Fruit fly (Drosophila melanogaster) whole organism, embryonic: Measurements from ENCODE around the gene CG18473.

ENCODE experiments used
- ATbp ChIP-seq: fragments of 200-800 bp; sonication (Bioruptor generic); optimal IDR thresholded peaks from 2 replicates; lab custom pipeline; 2017; ENCODE audit warnings: missing biosample characterization, mild to moderate bottlenecking, missing genetic modification characterization, missing genetic modification reagents
- CG10147 ChIP-seq: fragments of 200-800 bp; sonication (Bioruptor generic); optimal IDR thresholded peaks from 2 replicates; lab custom pipeline; 2019; ENCODE audit warnings: missing biosample characterization, mild to moderate bottlenecking, missing genetic modification characterization, moderate library complexity
- CG10431 ChIP-seq: fragments of 200-800 bp; sonication (Bioruptor generic); optimal IDR thresholded peaks from 3 replicates; lab custom pipeline; 2018; ENCODE audit warnings: missing biosample characterization, mild to moderate bottlenecking, missing genetic modification characterization
- CG10543 ChIP-seq: fragments of 200-800 bp; sonication (Bioruptor generic); optimal IDR thresholded peaks from 3 replicates; lab custom pipeline; 2017; ENCODE audit warnings: missing biosample characterization, mild to moderate bottlenecking, missing genetic modification characterization, moderate library complexity
- CG11695 ChIP-seq: fragments of 200-800 bp; sonication (Bioruptor generic); IDR thresholded peaks from 3 replicates; pipeline ENCODE4 v1.3.6; 2022; ENCODE audit warnings: missing biosample characterization, missing genetic modification characterization
- CG12155 ChIP-seq: fragments of 200-800 bp; sonication (Bioruptor generic); optimal IDR thresholded peaks from 3 replicates; lab custom pipeline; 2016; ENCODE audit warnings: missing biosample characterization, missing genetic modification characterization
- CG12769 ChIP-seq: fragments of 200-800 bp; sonication (Bioruptor generic); optimal IDR thresholded peaks from 2 replicates; lab custom pipeline; 2019; ENCODE audit warnings: missing biosample characterization, mild to moderate bottlenecking, missing genetic modification characterization, moderate library complexity
- CG13424 ChIP-seq: fragments of 200-800 bp; sonication (Bioruptor generic); optimal IDR thresholded peaks from 2 replicates; lab custom pipeline; 2019; ENCODE audit warnings: missing biosample characterization, mild to moderate bottlenecking, missing genetic modification characterization, moderate library complexity
- CG1529 ChIP-seq: fragments of 200-800 bp; sonication (Bioruptor generic); optimal IDR thresholded peaks from 3 replicates; lab custom pipeline; 2018; ENCODE audit warnings: missing biosample characterization, missing genetic modification characterization
- CG2199 ChIP-seq: fragments of 200-800 bp; sonication (Bioruptor generic); IDR thresholded peaks from 3 replicates; pipeline ENCODE4 v1.3.6; 2022; ENCODE audit warnings: missing biosample characterization, missing genetic modification characterization
- CG2202 ChIP-seq: fragments of 200-800 bp; sonication (Bioruptor generic); optimal IDR thresholded peaks from 2 replicates; lab custom pipeline; 2018; ENCODE audit warnings: missing biosample characterization, mild to moderate bottlenecking, missing genetic modification characterization
- CG2678 ChIP-seq: fragments of 200-800 bp; sonication (Bioruptor generic); optimal IDR thresholded peaks from 3 replicates; lab custom pipeline; 2019; ENCODE audit warnings: missing biosample characterization, mild to moderate bottlenecking, missing genetic modification characterization, moderate library complexity
- CG32532 ChIP-seq: fragments of 200-800 bp; sonication (Bioruptor generic); IDR thresholded peaks from 2 replicates; pipeline ENCODE4 v1.3.6; 2022; ENCODE audit warnings: missing biosample characterization, missing genetic modification characterization
- CG3281 ChIP-seq: fragments of 200-800 bp; sonication (Bioruptor generic); optimal IDR thresholded peaks from 3 replicates; lab custom pipeline; 2017; ENCODE audit warnings: missing biosample characterization, mild to moderate bottlenecking, missing genetic modification characterization
- CG4328 ChIP-seq: fragments of 200-800 bp; sonication (Bioruptor generic); optimal IDR thresholded peaks from 3 replicates; lab custom pipeline; 2017; ENCODE audit warnings: missing biosample characterization, missing genetic modification reagents, missing genetic modification characterization
- CG4424 ChIP-seq: fragments of 200-800 bp; sonication (Bioruptor generic); optimal IDR thresholded peaks from 3 replicates; lab custom pipeline; 2016; ENCODE audit warnings: missing biosample characterization, missing genetic modification characterization
- CG4854 ChIP-seq: fragments of 200-800 bp; sonication (Bioruptor generic); optimal IDR thresholded peaks from 2 replicates; lab custom pipeline; 2016; ENCODE audit warnings: missing biosample characterization, missing genetic modification characterization, inconsistent platforms
- CG6683 ChIP-seq: fragments of 200-800 bp; sonication (Bioruptor generic); optimal IDR thresholded peaks from 2 replicates; lab custom pipeline; 2017; ENCODE audit warnings: missing biosample characterization, mild to moderate bottlenecking, missing genetic modification characterization, missing genetic modification reagents
- CG6813 ChIP-seq: fragments of 200-800 bp; sonication (Bioruptor generic); optimal IDR thresholded peaks from 2 replicates; lab custom pipeline; 2017; ENCODE audit warnings: missing biosample characterization, missing genetic modification characterization, mild to moderate bottlenecking, moderate library complexity, missing genetic modification reagents
- CG7928 ChIP-seq: fragments of 200-800 bp; sonication (Bioruptor generic); optimal IDR thresholded peaks from 2 replicates; lab custom pipeline; 2017; ENCODE audit warnings: missing biosample characterization, mild to moderate bottlenecking, missing genetic modification characterization
- CG8290 ChIP-seq, 3 experiments: fragments of 200-800 bp; sonication (Bioruptor generic); optimal IDR thresholded peaks; 2 replicates each; lab custom pipeline; 2016 to 2019; ENCODE audit warnings: missing biosample characterization in 3 of 3, missing genetic modification characterization in 3 of 3, mild to moderate bottlenecking in 2 of 3, moderate library complexity in 1 of 3
- E2f2 ChIP-seq: fragments of 200-800 bp; sonication (Bioruptor generic); IDR thresholded peaks from 2 replicates; pipeline ENCODE4 v1.3.6; 2022; ENCODE audit warnings: missing biosample characterization, missing genetic modification characterization
- Ets97D ChIP-seq: fragments of 200-800 bp; sonication (Bioruptor generic); optimal IDR thresholded peaks from 3 replicates; lab custom pipeline; 2016; ENCODE audit warnings: missing biosample characterization, missing genetic modification characterization
- HLHmδ ChIP-seq: fragments of 200-800 bp; sonication (Bioruptor generic); optimal IDR thresholded peaks from 2 replicates; lab custom pipeline; 2018; ENCODE audit warnings: missing biosample characterization, mild to moderate bottlenecking, missing genetic modification characterization, moderate library complexity
- Hand ChIP-seq: fragments of 200-800 bp; sonication (Bioruptor generic); optimal IDR thresholded peaks from 2 replicates; lab custom pipeline; 2017; ENCODE audit warnings: mild to moderate bottlenecking, missing biosample characterization, missing genetic modification reagents, missing genetic modification characterization
- Oli ChIP-seq: fragments of 200-800 bp; sonication (Bioruptor generic); optimal IDR thresholded peaks from 2 replicates; lab custom pipeline; 2018; ENCODE audit warnings: missing biosample characterization, mild to moderate bottlenecking, missing genetic modification characterization, moderate library complexity
- Optix ChIP-seq: fragments of 200-800 bp; sonication (Bioruptor generic); IDR thresholded peaks from 3 replicates; pipeline ENCODE4 v1.3.6; 2022; ENCODE audit warnings: missing biosample characterization, missing genetic modification characterization
- Rx ChIP-seq: fragments of 200-800 bp; sonication (Bioruptor generic); IDR thresholded peaks from 2 replicates; pipeline ENCODE4 v1.3.6; 2022; ENCODE audit warnings: missing biosample characterization, missing genetic modification characterization
- Sox100B ChIP-seq: fragments of 200-800 bp; sonication (Bioruptor generic); optimal IDR thresholded peaks from 3 replicates; lab custom pipeline; 2018; ENCODE audit warnings: missing biosample characterization, mild to moderate bottlenecking, missing genetic modification characterization
- Xbp1 ChIP-seq: fragments of 200-800 bp; sonication (Bioruptor generic); optimal IDR thresholded peaks from 3 replicates; lab custom pipeline; 2016; ENCODE audit warnings: missing biosample characterization, mild to moderate bottlenecking, missing genetic modification characterization
- ap ChIP-seq: fragments of 200-800 bp; sonication (Bioruptor generic); IDR thresholded peaks from 2 replicates; pipeline ENCODE4 v1.3.6; 2022; ENCODE audit warnings: missing biosample characterization, missing genetic modification characterization
- dpn ChIP-seq, 2 experiments: fragments of 200-800 bp; sonication (Bioruptor generic); optimal IDR thresholded peaks; 3 replicates each; lab custom pipeline; 2016; ENCODE audit warnings: missing biosample characterization in 2 of 2, missing genetic modification characterization in 2 of 2
- hkb ChIP-seq, 2 experiments: fragments of 200-800 bp in 1 of 2; fragments of >200 bp in 1 of 2; sonication (Bioruptor generic) in 1 of 2; IDR thresholded peaks in 1 of 2; optimal IDR thresholded peaks in 1 of 2; 2 replicates each; pipeline versions ENCODE4 v1.3.6 to Lab custom; 2017 to 2022; ENCODE audit warnings: missing biosample characterization in 1 of 2, missing genetic modification characterization in 1 of 2
- jumu ChIP-seq: fragments of 200-800 bp; sonication (Bioruptor generic); optimal IDR thresholded peaks from 3 replicates; lab custom pipeline; 2016; ENCODE audit warnings: missing biosample characterization, missing genetic modification characterization
- nerfin-1 ChIP-seq: fragments of 200-800 bp; sonication (Bioruptor generic); optimal IDR thresholded peaks from 3 replicates; lab custom pipeline; 2019; ENCODE audit warnings: missing biosample characterization, mild to moderate bottlenecking, missing genetic modification characterization, moderate library complexity
- onecut ChIP-seq: fragments of 200-800 bp; sonication (Bioruptor generic); IDR thresholded peaks from 2 replicates; pipeline ENCODE4 v1.3.6; 2022; ENCODE audit warnings: missing biosample characterization, missing genetic modification characterization
- pho ChIP-seq: fragments of 200-800 bp; sonication (Bioruptor generic); optimal IDR thresholded peaks from 2 replicates; lab custom pipeline; 2016; ENCODE audit warnings: missing biosample characterization, missing genetic modification characterization
- pita ChIP-seq: fragments of 200-800 bp; sonication (Bioruptor generic); optimal IDR thresholded peaks from 2 replicates; lab custom pipeline; 2017; ENCODE audit warnings: missing biosample characterization, mild to moderate bottlenecking, missing genetic modification characterization
- prd ChIP-seq, 3 experiments: fragments of >200 bp in 2 of 3; fragments of 200-800 bp in 1 of 3; sonication (Bioruptor generic) in 1 of 3; optimal IDR thresholded peaks in 2 of 3; IDR thresholded peaks in 1 of 3; 2 replicates in 2 of 3; 3 replicates in 1 of 3; pipeline versions ENCODE4 v1.3.6 to Lab custom; 2017 to 2022; ENCODE audit warnings: missing biosample characterization in 1 of 3, missing genetic modification characterization in 1 of 3
- psq ChIP-seq: fragments of 200-800 bp; sonication (Bioruptor generic); optimal IDR thresholded peaks from 2 replicates; lab custom pipeline; 2017; ENCODE audit warnings: missing biosample characterization, missing genetic modification characterization
- run ChIP-seq: fragments of 200-800 bp; sonication (Bioruptor generic); optimal IDR thresholded peaks from 3 replicates; lab custom pipeline; 2018; ENCODE audit warnings: missing biosample characterization, mild to moderate bottlenecking, missing genetic modification characterization
- slou ChIP-seq: fragments of 200-800 bp; sonication (Bioruptor generic); optimal IDR thresholded peaks from 3 replicates; lab custom pipeline; 2016; ENCODE audit warnings: missing biosample characterization, missing genetic modification characterization
- stwl ChIP-seq: fragments of 200-800 bp; sonication (Bioruptor generic); optimal IDR thresholded peaks from 3 replicates; lab custom pipeline; 2018; ENCODE audit warnings: missing biosample characterization, mild to moderate bottlenecking, missing genetic modification characterization, moderate library complexity
- toy ChIP-seq: fragments of 200-800 bp; sonication (Bioruptor generic); IDR thresholded peaks from 2 replicates; pipeline ENCODE4 v1.3.6; 2022; ENCODE audit warnings: missing biosample characterization, missing genetic modification characterization
- unpg ChIP-seq: fragments of 200-800 bp; sonication (Bioruptor generic); optimal IDR thresholded peaks from 3 replicates; lab custom pipeline; 2018; ENCODE audit warnings: missing biosample characterization, mild to moderate bottlenecking, missing genetic modification characterization, moderate library complexity
- vfl ChIP-seq: fragments of 200-800 bp; sonication (Bioruptor generic); optimal IDR thresholded peaks from 2 replicates; lab custom pipeline; 2016; ENCODE audit warnings: missing biosample characterization, missing genetic modification characterization
- wek ChIP-seq: fragments of 200-800 bp; sonication (Bioruptor generic); optimal IDR thresholded peaks from 3 replicates; lab custom pipeline; 2018; ENCODE audit warnings: missing biosample characterization, mild to moderate bottlenecking, missing genetic modification characterization, moderate library complexity

Gene CG18473

DNA sequence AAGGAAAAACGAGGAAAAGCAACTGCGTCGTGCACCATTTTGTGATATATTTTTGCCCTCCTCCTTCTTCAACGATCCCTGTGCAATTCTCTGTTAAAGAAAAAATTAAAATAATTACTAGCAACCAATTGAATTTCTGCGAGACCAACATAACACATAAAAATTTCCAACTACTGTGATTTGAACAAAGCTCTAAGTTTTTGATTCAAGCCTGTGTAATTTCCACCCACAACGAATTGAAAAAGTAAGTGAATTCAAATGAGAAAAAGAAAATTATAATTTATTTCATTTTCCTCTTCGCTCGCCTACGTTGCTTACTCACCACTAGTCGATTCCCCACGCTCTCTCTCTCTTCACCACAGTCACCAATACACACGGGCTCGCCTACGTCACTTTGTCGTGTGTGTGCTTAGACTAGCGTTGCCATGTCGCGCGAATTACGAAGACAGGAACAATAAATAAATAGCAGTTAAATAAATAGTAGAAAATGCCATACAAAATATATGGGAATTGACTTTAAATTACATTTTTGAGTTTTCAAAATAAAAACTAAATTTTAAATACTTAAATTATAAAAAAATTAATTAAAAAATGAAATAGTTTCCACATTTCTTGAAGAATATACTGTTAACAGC lies 20.7 kb upstream of the CG18473 start:
- peak; percentile 57 for TF ChIP-seq Sox100B (GFP tag; lab: Kevin White, UChicago)
- no peak for TF ChIP-seq toy (GFP tag; lab: Robert Waterston, UW)
- TF ChIP-seq ap (GFP tag; lab: Robert Waterston, UW), result no peak
- peak; percentile 64 for TF ChIP-seq CG13424
- no peak for TF ChIP-seq CG7928 (GFP tag; lab: Kevin White, UChicago)
- peak; percentile 39; the same call in 1 of the 2 replicates for TF ChIP-seq E2f2
- TF ChIP-seq CG3281, result peak; percentile 70
- peak; percentile 36 for TF ChIP-seq vfl (GFP tag; lab: Kevin White, UChicago)
- no peak for TF ChIP-seq prd (optimal IDR thresholded peaks at IDR 0.05; lab: Kevin White, UChicago)
- TF ChIP-seq prd (GFP tag; IDR thresholded peaks at IDR 0.05; lab: Robert Waterston, UW), result no peak
- no peak for TF ChIP-seq pho (GFP tag; lab: Kevin White, UChicago)
- no peak for TF ChIP-seq CG8290 (GFP tag; optimal IDR thresholded peaks at IDR 0.05; lab: Kevin White, UChicago)
- peak; percentile 18 to 81 for TF ChIP-seq CG8290 (tag; optimal IDR thresholded peaks at IDR 0.05; lab: Kevin White, UChicago)
- TF ChIP-seq CG4854 (GFP tag; lab: Kevin White, UChicago), result peak; percentile 39
- peak; percentile 50 for TF ChIP-seq onecut (GFP tag; lab: Robert Waterston, UW)
- no peak for TF ChIP-seq CG10147 (GFP tag; lab: Kevin White, UChicago)
- 0 out of 2 replicates have a peak, but pooled peaks have one; percentile 15 for TF ChIP-seq CG32532 (GFP tag; lab: Robert Waterston, UW)
- TF ChIP-seq CG10431 (GFP tag; lab: Kevin White, UChicago), result peak; percentile 31
- TF ChIP-seq CG6813 (GFP tag; lab: Kevin White, UChicago), result peak; percentile 60
- TF ChIP-seq psq (GFP tag; lab: Kevin White, UChicago), result peak; percentile 33
- no peak for TF ChIP-seq jumu (GFP tag; lab: Kevin White, UChicago)
- TF ChIP-seq CG12155 (GFP tag; lab: Kevin White, UChicago), result peak; percentile 43
- TF ChIP-seq CG1529 (GFP tag; lab: Kevin White, UChicago), result peak; percentile 43
- peak; percentile 27 for TF ChIP-seq CG2202 (tag; lab: Kevin White, UChicago)
- peak; percentile 51 for TF ChIP-seq run
- TF ChIP-seq CG2199 (GFP tag; lab: Robert Waterston, UW), result 0 out of 3 replicates have a peak, but pooled peaks have one; percentile 19
- TF ChIP-seq Oli (tag; lab: Kevin White, UChicago), result peak; percentile 11
- peak; percentile 24 for TF ChIP-seq CG4424 (GFP tag; lab: Kevin White, UChicago)
- peak; percentile 58 for TF ChIP-seq nerfin-1 (tag; lab: Kevin White, UChicago)
- no peak for TF ChIP-seq pita (GFP tag; lab: Kevin White, UChicago)
- no peak for TF ChIP-seq slou (GFP tag; lab: Kevin White, UChicago)
- peak; percentile 76 for TF ChIP-seq CG2678 (tag; lab: Kevin White, UChicago)
- no peak for TF ChIP-seq Rx (GFP tag; lab: Robert Waterston, UW)
- peak; percentile 55 for TF ChIP-seq stwl (tag; lab: Kevin White, UChicago)
- peak; percentile 36 for TF ChIP-seq CG12769
- TF ChIP-seq CG11695, result peak; percentile 55; the same call in 2 of the 3 replicates
- peak; percentile 57 for TF ChIP-seq CG4328 (GFP tag; lab: Kevin White, UChicago)
- peak; percentile 19 for TF ChIP-seq Xbp1 (GFP tag; lab: Kevin White, UChicago)
- peak; percentile 10 for TF ChIP-seq Hand (GFP tag; lab: Kevin White, UChicago)
- peak; percentile 96 for TF ChIP-seq HLHmδ
- peak in 1 of 2 experiments; percentile 55 for TF ChIP-seq dpn (GFP tag; optimal IDR thresholded peaks at IDR 0.05; lab: Kevin White, UChicago)
- peak; percentile 20 for TF ChIP-seq Ets97D (GFP tag; lab: Kevin White, UChicago)
- TF ChIP-seq wek (GFP tag; lab: Kevin White, UChicago), result peak; percentile 75
- no peak for TF ChIP-seq hkb (optimal IDR thresholded peaks at IDR 0.05; lab: Kevin White, UChicago)
- peak; percentile 57; the same call in 1 of the 2 replicates for TF ChIP-seq hkb (GFP tag; IDR thresholded peaks at IDR 0.05; lab: Robert Waterston, UW)
- TF ChIP-seq unpg (GFP tag; lab: Kevin White, UChicago), result peak; percentile 65
- TF ChIP-seq CG10543 (GFP tag; lab: Kevin White, UChicago), result peak; percentile 74
- peak; percentile 62 for TF ChIP-seq CG6683 (GFP tag; lab: Kevin White, UChicago)
- TF ChIP-seq ATbp, result peak; percentile 68
- no peak for TF ChIP-seq Optix (GFP tag; lab: Robert Waterston, UW)
